Fruit fly (Drosophila melanogaster): ENCODE measurements around the gene PNUTS.

DNA sequence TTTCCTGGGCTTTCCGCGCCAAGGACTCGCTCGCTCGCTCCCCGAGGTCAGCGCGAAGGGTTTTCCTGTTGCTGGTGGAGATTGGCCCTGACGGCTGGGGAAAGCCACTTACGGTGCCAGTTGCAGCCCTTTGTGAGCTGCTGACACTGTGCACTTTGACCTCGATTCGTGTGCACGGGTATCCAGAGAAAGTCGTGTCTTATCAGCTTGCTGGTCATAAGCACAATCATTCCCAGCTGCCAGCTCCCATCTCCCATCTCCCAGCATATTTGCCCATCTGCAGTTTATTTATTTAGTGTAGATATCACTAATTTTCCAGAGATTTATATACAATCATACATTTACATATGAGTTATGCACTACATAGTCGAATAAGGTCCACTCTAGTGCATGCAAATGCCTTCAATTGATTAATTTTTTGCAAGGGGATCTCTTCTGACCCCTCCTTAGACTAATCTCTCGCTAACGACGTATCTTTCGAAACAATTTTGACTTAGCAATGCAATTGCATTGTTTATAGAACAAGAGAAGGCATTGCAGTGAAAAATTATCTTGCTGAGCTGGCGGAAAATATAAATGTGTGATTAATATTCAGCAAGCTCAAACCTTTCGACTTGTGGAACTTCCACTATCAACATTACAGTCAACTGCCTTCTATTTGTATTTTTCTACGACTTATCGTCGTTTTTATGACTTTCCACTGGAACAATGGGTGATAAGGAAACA lies 48.1 kb upstream of the PNUTS start:
- no peak for TF ChIP-seq CG15710 (tag; optimal IDR thresholded peaks at IDR 0.05)
- TF ChIP-seq D1 (tag; optimal IDR thresholded peaks at IDR 0.05), result no peak
- no peak for TF ChIP-seq fd96Ca (GFP tag; IDR thresholded peaks at IDR 0.05)
- TF ChIP-seq CG13204 (GFP tag; optimal IDR thresholded peaks at IDR 0.05), result no peak
- TF ChIP-seq CG9948 (tag; optimal IDR thresholded peaks at IDR 0.05), result no peak
- no peak for TF ChIP-seq CG4496 (GFP tag; IDR thresholded peaks at IDR 0.05)
- TF ChIP-seq EcR (GFP tag; optimal IDR thresholded peaks at IDR 0.05), result no peak
- no peak for TF ChIP-seq Snoo (tag; optimal IDR thresholded peaks at IDR 0.05)
- TF ChIP-seq CG34367 (tag; optimal IDR thresholded peaks at IDR 0.05), result no peak
- TF ChIP-seq CG17806 (tag; optimal IDR thresholded peaks at IDR 0.05), result no peak
- TF ChIP-seq CG8301 (tag; optimal IDR thresholded peaks at IDR 0.05), result no peak
- TF ChIP-seq CG32121 (GFP tag; IDR thresholded peaks at IDR 0.05), result no peak
- TF ChIP-seq CG14655 (GFP tag; optimal IDR thresholded peaks at IDR 0.05), result no peak
- no peak for TF ChIP-seq CG10348 (GFP tag; IDR thresholded peaks at IDR 0.05)
